Fruit fly (Drosophila melanogaster) whole organism, embryonic: Measurements from ENCODE around the gene CG6015.

Source experiments
- Atf3 ChIP-seq: fragments of 200-800 bp; sonication (Bioruptor generic); optimal IDR thresholded peaks from 3 replicates; lab custom pipeline; 2016; ENCODE audit warnings: missing biosample characterization, missing genetic modification characterization
- Awh ChIP-seq: fragments of 200-800 bp; sonication (Bioruptor generic); IDR thresholded peaks from 2 replicates; pipeline ENCODE4, ENCODE4 v1.3.6; 2022; ENCODE audit warnings: missing biosample characterization, missing genetic modification characterization
- CG10431 ChIP-seq: fragments of 200-800 bp; sonication (Bioruptor generic); optimal IDR thresholded peaks from 3 replicates; lab custom pipeline; 2018; ENCODE audit warnings: missing biosample characterization, mild to moderate bottlenecking, missing genetic modification characterization
- CG12219 ChIP-seq: fragments of 200-800 bp; sonication (Bioruptor generic); optimal IDR thresholded peaks from 3 replicates; lab custom pipeline; 2018; ENCODE audit warnings: missing biosample characterization, mild to moderate bottlenecking, missing genetic modification characterization
- CG12299 ChIP-seq: fragments of 200-800 bp; sonication (Bioruptor generic); optimal IDR thresholded peaks from 2 replicates; lab custom pipeline; 2018; ENCODE audit warnings: missing biosample characterization, mild to moderate bottlenecking, missing genetic modification characterization
- CG13424 ChIP-seq: fragments of 200-800 bp; sonication (Bioruptor generic); optimal IDR thresholded peaks from 2 replicates; lab custom pipeline; 2019; ENCODE audit warnings: missing biosample characterization, mild to moderate bottlenecking, missing genetic modification characterization, moderate library complexity
- CG14965 ChIP-seq: fragments of 200-800 bp; sonication (Bioruptor generic); optimal IDR thresholded peaks from 2 replicates; lab custom pipeline; 2016; ENCODE audit warnings: missing biosample characterization, missing genetic modification characterization, borderline replicate concordance
- CG15514 ChIP-seq: fragments of 200-800 bp; sonication (Bioruptor generic); optimal IDR thresholded peaks from 3 replicates; lab custom pipeline; 2017; ENCODE audit warnings: missing biosample characterization, missing genetic modification characterization, mild to moderate bottlenecking, moderate library complexity, missing genetic modification reagents
- CG15696 ChIP-seq: fragments of 200-800 bp; sonication (Bioruptor generic); optimal IDR thresholded peaks from 2 replicates; lab custom pipeline; 2019; ENCODE audit warnings: missing biosample characterization, mild to moderate bottlenecking, missing genetic modification characterization, moderate library complexity
- CG17802 ChIP-seq: fragments of 200-800 bp; sonication (Bioruptor generic); optimal IDR thresholded peaks from 2 replicates; lab custom pipeline; 2018; ENCODE audit warnings: missing biosample characterization, mild to moderate bottlenecking, missing genetic modification characterization, moderate library complexity
- CG17912 ChIP-seq: fragments of 200-800 bp; sonication (Bioruptor generic); optimal IDR thresholded peaks from 2 replicates; lab custom pipeline; 2018; ENCODE audit warnings: missing biosample characterization, mild to moderate bottlenecking, missing genetic modification characterization
- CG18011 ChIP-seq: fragments of 200-800 bp; sonication (Bioruptor generic); optimal IDR thresholded peaks from 2 replicates; lab custom pipeline; 2017; ENCODE audit warnings: missing biosample characterization, missing genetic modification characterization, mild to moderate bottlenecking, moderate library complexity, missing genotype
- CG18262 ChIP-seq: fragments of 200-800 bp; optimal IDR thresholded peaks from 3 replicates; lab custom pipeline; 2019; ENCODE audit warnings: missing biosample characterization, mild to moderate bottlenecking, missing genetic modification characterization, moderate library complexity
- CG31441 ChIP-seq: fragments of 200-800 bp; sonication (Bioruptor generic); IDR thresholded peaks from 2 replicates; pipeline ENCODE4 v1.3.6; 2022; ENCODE audit warnings: missing biosample characterization, missing genetic modification characterization
- CG4360 ChIP-seq: fragments of 200-800 bp; sonication (Bioruptor generic); IDR thresholded peaks from 2 replicates; pipeline ENCODE4 v1.3.6; 2022; ENCODE audit warnings: missing biosample characterization, missing genetic modification characterization
- CG7963 ChIP-seq: fragments of 200-800 bp; sonication (Bioruptor generic); IDR thresholded peaks from 3 replicates; pipeline ENCODE4 v1.3.6; 2022; ENCODE audit warnings: missing biosample characterization, missing genetic modification characterization; ENCODE audit not compliant: partially characterized antibody
- CG8478 ChIP-seq: fragments of >200 bp; optimal IDR thresholded peaks from 2 replicates; lab custom pipeline; 2018
- CG9437 ChIP-seq: fragments of 200-800 bp; sonication (Bioruptor generic); optimal IDR thresholded peaks from 2 replicates; lab custom pipeline; 2018; ENCODE audit warnings: missing biosample characterization, mild to moderate bottlenecking, missing genetic modification characterization
- CG9932 ChIP-seq: fragments of 200-800 bp; sonication (Bioruptor generic); IDR thresholded peaks from 2 replicates; pipeline ENCODE4 v1.3.6; 2022; ENCODE audit warnings: missing biosample characterization, missing genetic modification characterization
- Dbx ChIP-seq: fragments of 200-800 bp; sonication (Bioruptor generic); IDR thresholded peaks from 3 replicates; pipeline ENCODE4 v1.3.6; 2022; ENCODE audit warnings: missing biosample characterization, missing genetic modification characterization
- Dll ChIP-seq: fragments of 200-800 bp; sonication (Bioruptor generic); IDR thresholded peaks from 4 replicates; pipeline ENCODE4 v1.3.6; 2022; ENCODE audit warnings: missing biosample characterization, missing genetic modification characterization; ENCODE audit not compliant: partially characterized antibody
- H15 ChIP-seq: fragments of 200-800 bp; sonication (Bioruptor generic); IDR thresholded peaks from 3 replicates; pipeline ENCODE4 v1.3.6; 2022; ENCODE audit warnings: missing biosample characterization, missing genetic modification characterization
- Hmr ChIP-seq: fragments of 200-800 bp; sonication (Bioruptor generic); optimal IDR thresholded peaks from 3 replicates; lab custom pipeline; 2017; ENCODE audit warnings: mild to moderate bottlenecking, missing biosample characterization, missing genetic modification reagents, missing genetic modification characterization
- Lhr ChIP-seq: fragments of 200-800 bp; sonication (Bioruptor generic); optimal IDR thresholded peaks from 3 replicates; lab custom pipeline; 2017; ENCODE audit warnings: mild to moderate bottlenecking, missing biosample characterization, missing genetic modification reagents, missing genetic modification characterization
- MESR4 ChIP-seq: fragments of 200-800 bp; sonication (Bioruptor generic); optimal IDR thresholded peaks from 2 replicates; lab custom pipeline; 2018; ENCODE audit warnings: missing biosample characterization, mild to moderate bottlenecking, missing genetic modification characterization, moderate library complexity
- Myb ChIP-seq: fragments of 200-800 bp; sonication (Bioruptor generic); optimal IDR thresholded peaks from 2 replicates; lab custom pipeline; 2016; ENCODE audit warnings: missing biosample characterization, missing genetic modification characterization
- Nf-YC ChIP-seq: fragments of 200-800 bp; optimal IDR thresholded peaks from 3 replicates; lab custom pipeline; 2019; ENCODE audit warnings: missing biosample characterization, mild to moderate bottlenecking, missing genetic modification characterization, moderate library complexity
- Oli ChIP-seq: fragments of 200-800 bp; sonication (Bioruptor generic); optimal IDR thresholded peaks from 2 replicates; lab custom pipeline; 2018; ENCODE audit warnings: missing biosample characterization, mild to moderate bottlenecking, missing genetic modification characterization, moderate library complexity
- Sry-β ChIP-seq: fragments of 200-800 bp; sonication (Bioruptor generic); optimal IDR thresholded peaks from 2 replicates; lab custom pipeline; 2018; ENCODE audit warnings: missing biosample characterization, mild to moderate bottlenecking, missing genetic modification characterization, moderate library complexity
- Xrp1 ChIP-seq: fragments of 200-800 bp; sonication (Bioruptor generic); IDR thresholded peaks from 2 replicates; pipeline ENCODE4 v1.3.6; 2022; ENCODE audit warnings: missing biosample characterization, missing genetic modification characterization
- aop ChIP-seq: fragments of 200-800 bp; sonication (Bioruptor generic); IDR thresholded peaks from 2 replicates; pipeline ENCODE4 v1.3.6; 2022; ENCODE audit warnings: missing biosample characterization, missing genetic modification characterization
- az2 ChIP-seq: fragments of 200-800 bp; sonication (Bioruptor generic); optimal IDR thresholded peaks from 3 replicates; lab custom pipeline; 2016; ENCODE audit warnings: missing biosample characterization, missing genetic modification characterization
- cad ChIP-seq: fragments of >200 bp; optimal IDR thresholded peaks from 2 replicates; lab custom pipeline; 2017; ENCODE audit warnings: missing biosample characterization, missing genetic modification characterization
- emc ChIP-seq: fragments of 200-800 bp; sonication (Bioruptor generic); optimal IDR thresholded peaks from 2 replicates; lab custom pipeline; 2016; ENCODE audit warnings: missing biosample characterization, missing genetic modification characterization
- fru ChIP-seq: fragments of >200 bp; optimal IDR thresholded peaks from 2 replicates; lab custom pipeline; 2017
- fu2 ChIP-seq: fragments of 200-800 bp; sonication (Bioruptor generic); optimal IDR thresholded peaks from 2 replicates; lab custom pipeline; 2016; ENCODE audit warnings: missing biosample characterization, missing genetic modification characterization
- gce ChIP-seq: fragments of 200-800 bp; sonication (Bioruptor generic); IDR thresholded peaks from 3 replicates; pipeline ENCODE4 v1.3.6; 2022; ENCODE audit warnings: missing biosample characterization, missing genetic modification characterization
- gro ChIP-seq: fragments of 200-800 bp; sonication (Bioruptor generic); optimal IDR thresholded peaks from 2 replicates; lab custom pipeline; 2016; ENCODE audit warnings: missing biosample characterization, missing genetic modification characterization
- gsb-n ChIP-seq: fragments of 200-800 bp; sonication (Bioruptor generic); optimal IDR thresholded peaks from 3 replicates; lab custom pipeline; 2018; ENCODE audit warnings: missing biosample characterization, mild to moderate bottlenecking, missing genetic modification characterization
- lbe ChIP-seq: fragments of 200-800 bp; sonication (Bioruptor generic); optimal IDR thresholded peaks from 2 replicates; lab custom pipeline; 2016; ENCODE audit warnings: missing biosample characterization, mild to moderate bottlenecking, missing genetic modification characterization
- mirr ChIP-seq: fragments of 200-800 bp; sonication (Bioruptor generic); optimal IDR thresholded peaks from 3 replicates; lab custom pipeline; 2018; ENCODE audit warnings: missing biosample characterization, mild to moderate bottlenecking, missing genetic modification characterization
- odd ChIP-seq: fragments of 200-800 bp; sonication (Bioruptor generic); optimal IDR thresholded peaks from 2 replicates; lab custom pipeline; 2017; ENCODE audit warnings: missing biosample characterization, mild to moderate bottlenecking, missing genetic modification characterization
- peb ChIP-seq: fragments of 200-800 bp; sonication (Bioruptor generic); IDR thresholded peaks from 2 replicates; pipeline ENCODE4 v1.3.6; 2022; ENCODE audit warnings: missing biosample characterization, missing genetic modification characterization
- pnt ChIP-seq: fragments of 200-800 bp; sonication (Bioruptor generic); optimal IDR thresholded peaks from 3 replicates; lab custom pipeline; 2016; ENCODE audit warnings: missing biosample characterization, missing genetic modification characterization
- psq ChIP-seq: fragments of 200-800 bp; sonication (Bioruptor generic); optimal IDR thresholded peaks from 2 replicates; lab custom pipeline; 2017; ENCODE audit warnings: missing biosample characterization, missing genetic modification characterization
- ranshi ChIP-seq: fragments of 200-800 bp; sonication (Bioruptor generic); IDR thresholded peaks from 2 replicates; pipeline ENCODE4 v1.3.6; 2022; ENCODE audit warnings: missing biosample characterization, missing genetic modification characterization
- schlank ChIP-seq: fragments of 200-800 bp; sonication (Bioruptor generic); optimal IDR thresholded peaks from 2 replicates; lab custom pipeline; 2018; ENCODE audit warnings: missing biosample characterization, mild to moderate bottlenecking, missing genetic modification characterization
- sens-2 ChIP-seq: fragments of 200-800 bp; sonication (Bioruptor generic); IDR thresholded peaks from 2 replicates; pipeline ENCODE4 v1.3.6; 2022; ENCODE audit warnings: missing biosample characterization, missing genetic modification characterization
- slp2 ChIP-seq: fragments of 200-800 bp; sonication (Bioruptor generic); optimal IDR thresholded peaks from 2 replicates; lab custom pipeline; 2016; ENCODE audit warnings: missing biosample characterization, missing genetic modification characterization
- sug ChIP-seq: fragments of 200-800 bp; optimal IDR thresholded peaks from 2 replicates; lab custom pipeline; 2019; ENCODE audit warnings: missing biosample characterization, mild to moderate bottlenecking, missing genetic modification characterization, moderate library complexity
- tio ChIP-seq: fragments of 200-800 bp; sonication (Bioruptor generic); optimal IDR thresholded peaks from 2 replicates; lab custom pipeline; 2017; ENCODE audit warnings: missing biosample characterization, missing genetic modification characterization, inconsistent platforms
- wek ChIP-seq: fragments of 200-800 bp; sonication (Bioruptor generic); optimal IDR thresholded peaks from 3 replicates; lab custom pipeline; 2018; ENCODE audit warnings: missing biosample characterization, mild to moderate bottlenecking, missing genetic modification characterization, moderate library complexity
- zen ChIP-seq: fragments of 200-800 bp; sonication (Bioruptor generic); optimal IDR thresholded peaks from 3 replicates; lab custom pipeline; 2018; ENCODE audit warnings: missing biosample characterization, mild to moderate bottlenecking, missing genetic modification characterization, moderate library complexity

Gene CG6015

DNA sequence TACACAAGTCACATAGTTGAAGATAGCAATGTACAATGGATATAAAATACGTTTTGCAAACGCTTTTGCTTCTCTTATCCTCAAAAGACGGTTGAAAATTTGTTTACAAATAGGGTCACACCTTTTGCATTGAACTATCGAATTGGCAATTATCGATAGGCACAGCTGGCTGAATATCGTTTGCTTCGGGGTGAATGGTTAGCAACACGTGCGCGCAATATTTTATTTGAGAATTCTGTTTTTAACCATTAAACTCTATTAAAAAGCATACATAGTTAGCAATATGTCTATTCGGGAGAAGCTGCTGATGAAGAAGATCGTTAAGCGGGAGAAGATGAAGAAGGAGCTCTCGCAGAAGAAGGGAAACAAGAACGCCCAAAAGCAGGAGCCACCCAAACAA, 1.5 kb upstream of the CG6015 start (continued):
- TF ChIP-seq CG12299 (tag; lab: Kevin White, UChicago): no peak
- TF ChIP-seq CG15696 (tag; lab: Kevin White, UChicago): no peak
- TF ChIP-seq lbe (GFP tag; lab: Kevin White, UChicago): no peak
- TF ChIP-seq fru (lab: Kevin White, UChicago): no peak
- TF ChIP-seq CG12219 (GFP tag; lab: Kevin White, UChicago): no peak
- no peak for TF ChIP-seq Lhr (GFP tag; lab: Kevin White, UChicago)
- TF ChIP-seq mirr (GFP tag; lab: Kevin White, UChicago): no peak
- no peak for TF ChIP-seq CG9932 (GFP tag; lab: Robert Waterston, UW)
- TF ChIP-seq tio (GFP tag; lab: Kevin White, UChicago): no peak
- no peak for TF ChIP-seq Atf3
- no peak for TF ChIP-seq CG17802
- TF ChIP-seq CG15514 (GFP tag; lab: Kevin White, UChicago): peak; percentile 4
- TF ChIP-seq CG18011: no peak
- no peak for TF ChIP-seq CG4360 (GFP tag; lab: Robert Waterston, UW)
- no peak for TF ChIP-seq CG13424 (tag; lab: Kevin White, UChicago)
- TF ChIP-seq wek: no peak
- TF ChIP-seq aop (GFP tag; lab: Robert Waterston, UW): no peak
- peak; percentile 4 for TF ChIP-seq zen (tag; lab: Kevin White, UChicago)
- no peak for TF ChIP-seq gce (GFP tag; lab: Robert Waterston, UW)
- peak; percentile 86 for TF ChIP-seq Myb (GFP tag; lab: Kevin White, UChicago)
- no peak for TF ChIP-seq CG17912 (GFP tag; lab: Kevin White, UChicago)
- no peak for TF ChIP-seq Sry-β (GFP tag; lab: Kevin White, UChicago)
- no peak for TF ChIP-seq az2 (GFP tag; lab: Kevin White, UChicago)
- TF ChIP-seq H15 (GFP tag; lab: Robert Waterston, UW): no peak
- no peak for TF ChIP-seq ranshi (GFP tag; lab: Robert Waterston, UW)
- TF ChIP-seq CG10431 (GFP tag; lab: Kevin White, UChicago): no peak
- no peak for TF ChIP-seq CG18262
- no peak for TF ChIP-seq slp2 (GFP tag; lab: Kevin White, UChicago)
- no peak for TF ChIP-seq Xrp1 (GFP tag; lab: Robert Waterston, UW)
- TF ChIP-seq CG7963 (GFP tag; lab: Robert Waterston, UW): peak; percentile 78; the same call in 2 of the 3 replicates
- TF ChIP-seq peb (GFP tag; lab: Robert Waterston, UW): no peak
- no peak for TF ChIP-seq CG9437 (GFP tag; lab: Kevin White, UChicago)
- no peak for TF ChIP-seq cad
- TF ChIP-seq pnt (GFP tag; lab: Kevin White, UChicago): no peak
- TF ChIP-seq gro: no peak
- TF ChIP-seq sens-2 (GFP tag; lab: Robert Waterston, UW): no peak
- no peak for TF ChIP-seq Awh (GFP tag; lab: Robert Waterston, UW)
- peak; percentile 73 for TF ChIP-seq Dll
- TF ChIP-seq CG31441 (GFP tag; lab: Robert Waterston, UW): no peak
- no peak for TF ChIP-seq schlank (tag; lab: Kevin White, UChicago)
- no peak for TF ChIP-seq Nf-YC (tag; lab: Kevin White, UChicago)
- no peak for TF ChIP-seq sug
- no peak for TF ChIP-seq emc (GFP tag; lab: Kevin White, UChicago)
- no peak for TF ChIP-seq Dbx
- peak; percentile 35 for TF ChIP-seq MESR4 (GFP tag; lab: Kevin White, UChicago)
- no peak for TF ChIP-seq fu2 (GFP tag; lab: Kevin White, UChicago)
- TF ChIP-seq Hmr (GFP tag; lab: Kevin White, UChicago): no peak
- TF ChIP-seq psq (GFP tag; lab: Kevin White, UChicago): no peak
- TF ChIP-seq CG8478 (lab: Kevin White, UChicago): no peak
- no peak for TF ChIP-seq Oli (tag; lab: Kevin White, UChicago)
- no peak for TF ChIP-seq odd
- TF ChIP-seq gsb-n (tag; lab: Kevin White, UChicago): no peak
- no peak for TF ChIP-seq CG14965
